Fruit fly (Drosophila melanogaster) whole organism, embryonic: ENCODE results near the gene Uck.

Source experiments
- Atf-2 ChIP-seq: fragments of 200-800 bp; sonication (Bioruptor generic); optimal IDR thresholded peaks from 2 replicates; lab custom pipeline; 2016; ENCODE audit warnings: missing biosample characterization, missing genetic modification characterization
- Blimp-1 ChIP-seq: fragments of 200-800 bp; sonication (Bioruptor generic); optimal IDR thresholded peaks from 3 replicates; lab custom pipeline; 2018; ENCODE audit warnings: missing biosample characterization, missing genetic modification characterization, mild to moderate bottlenecking, moderate library complexity, missing genetic modification reagents
- CG12219 ChIP-seq: fragments of 200-800 bp; sonication (Bioruptor generic); optimal IDR thresholded peaks from 3 replicates; lab custom pipeline; 2018; ENCODE audit warnings: missing biosample characterization, mild to moderate bottlenecking, missing genetic modification characterization
- CG14014 ChIP-seq: fragments of 200-800 bp; sonication (Bioruptor generic); IDR thresholded peaks from 2 replicates; pipeline ENCODE4 v1.3.6; 2022; ENCODE audit warnings: missing biosample characterization, missing genetic modification characterization
- CG14667 ChIP-seq: fragments of 200-800 bp; sonication (Bioruptor generic); IDR thresholded peaks from 2 replicates; pipeline ENCODE4 v1.3.6; 2022; ENCODE audit warnings: missing biosample characterization, missing genetic modification characterization
- CG15514 ChIP-seq: fragments of 200-800 bp; sonication (Bioruptor generic); optimal IDR thresholded peaks from 3 replicates; lab custom pipeline; 2017; ENCODE audit warnings: missing biosample characterization, missing genetic modification characterization, mild to moderate bottlenecking, moderate library complexity, missing genetic modification reagents
- CG15601 ChIP-seq: fragments of 200-800 bp; sonication (Bioruptor generic); optimal IDR thresholded peaks from 3 replicates; lab custom pipeline; 2019; ENCODE audit warnings: missing biosample characterization, mild to moderate bottlenecking, missing genetic modification characterization, moderate library complexity
- CG17359 ChIP-seq: fragments of 200-800 bp; sonication (Bioruptor generic); optimal IDR thresholded peaks from 3 replicates; lab custom pipeline; 2018; ENCODE audit warnings: missing biosample characterization, mild to moderate bottlenecking, missing genetic modification characterization, moderate library complexity
- CG17612 ChIP-seq: fragments of 200-800 bp; sonication (Bioruptor generic); IDR thresholded peaks from 2 replicates; pipeline ENCODE4 v1.3.6; 2022; ENCODE audit warnings: missing biosample characterization, missing genetic modification characterization
- CG1792 ChIP-seq: fragments of 200-800 bp; sonication (Bioruptor generic); optimal IDR thresholded peaks from 2 replicates; lab custom pipeline; 2016; ENCODE audit warnings: missing biosample characterization, missing genetic modification characterization
- CG30020 ChIP-seq: fragments of 200-800 bp; optimal IDR thresholded peaks from 2 replicates; lab custom pipeline; 2019; ENCODE audit warnings: missing biosample characterization, mild to moderate bottlenecking, missing genetic modification characterization, moderate library complexity
- CG34376 ChIP-seq: fragments of 200-800 bp; sonication (Bioruptor generic); optimal IDR thresholded peaks from 2 replicates; lab custom pipeline; 2018; ENCODE audit warnings: missing biosample characterization, mild to moderate bottlenecking, missing genetic modification characterization
- CG7357 ChIP-seq: fragments of 200-800 bp; sonication (Bioruptor generic); IDR thresholded peaks from 3 replicates; pipeline ENCODE4 v1.3.6; 2022; ENCODE audit warnings: missing biosample characterization, missing genetic modification characterization
- CG8281 ChIP-seq: fragments of 200-800 bp; sonication (Bioruptor generic); optimal IDR thresholded peaks from 2 replicates; lab custom pipeline; 2018; ENCODE audit warnings: missing biosample characterization, mild to moderate bottlenecking, missing genetic modification characterization, moderate library complexity
- CrebB ChIP-seq: fragments of 200-800 bp; sonication (Bioruptor generic); optimal IDR thresholded peaks from 3 replicates; lab custom pipeline; 2018; ENCODE audit warnings: missing biosample characterization, mild to moderate bottlenecking, missing genetic modification characterization
- Dad ChIP-seq: fragments of 200-800 bp; sonication (Bioruptor generic); optimal IDR thresholded peaks from 3 replicates; lab custom pipeline; 2016; ENCODE audit warnings: missing biosample characterization, missing genetic modification characterization
- Ets65A ChIP-seq: fragments of 200-800 bp; sonication (Bioruptor generic); peaks from one replicate; lab custom pipeline; 2016; ENCODE audit warnings: missing biosample characterization, missing genetic modification characterization
- Fer2 ChIP-seq: fragments of 200-800 bp; sonication (Bioruptor generic); optimal IDR thresholded peaks from 2 replicates; lab custom pipeline; 2018; ENCODE audit warnings: missing biosample characterization, mild to moderate bottlenecking, missing genetic modification characterization, moderate library complexity
- HmgZ ChIP-seq: fragments of 200-800 bp; sonication (Bioruptor generic); optimal IDR thresholded peaks from 2 replicates; lab custom pipeline; 2018; ENCODE audit warnings: missing biosample characterization, mild to moderate bottlenecking, missing genetic modification characterization
- Hr78 ChIP-seq, 2 experiments: fragments of 200-800 bp in 1 of 2; fragments of >200 bp in 1 of 2; sonication (Bioruptor generic) in 1 of 2; optimal IDR thresholded peaks; 2 replicates each; lab custom pipeline; 2017 to 2019; ENCODE audit warnings: missing biosample characterization in 2 of 2, missing genetic modification characterization in 2 of 2, mild to moderate bottlenecking in 1 of 2, moderate library complexity in 1 of 2
- Max ChIP-seq: fragments of 200-800 bp; sonication (Bioruptor generic); optimal IDR thresholded peaks from 2 replicates; lab custom pipeline; 2016; ENCODE audit warnings: missing biosample characterization, mild to moderate bottlenecking, missing genetic modification characterization
- NC2α ChIP-seq: fragments of 200-800 bp; sonication (Bioruptor generic); optimal IDR thresholded peaks from 2 replicates; lab custom pipeline; 2016; ENCODE audit warnings: missing biosample characterization, missing genetic modification characterization
- NC2β ChIP-seq: fragments of 200-800 bp; sonication (Bioruptor generic); optimal IDR thresholded peaks from 2 replicates; lab custom pipeline; 2016; ENCODE audit warnings: missing biosample characterization, missing genetic modification characterization
- NFAT ChIP-seq: fragments of 200-800 bp; sonication (Bioruptor generic); IDR thresholded peaks from 2 replicates; pipeline ENCODE4 v1.3.6; 2022; ENCODE audit warnings: missing biosample characterization, missing genetic modification characterization
- Nf-YC ChIP-seq: fragments of 200-800 bp; optimal IDR thresholded peaks from 3 replicates; lab custom pipeline; 2019; ENCODE audit warnings: missing biosample characterization, mild to moderate bottlenecking, missing genetic modification characterization, moderate library complexity
- Oaz ChIP-seq: fragments of 200-800 bp; sonication (Bioruptor generic); IDR thresholded peaks from 2 replicates; pipeline ENCODE4 v1.3.6; 2022; ENCODE audit warnings: missing biosample characterization, missing genetic modification characterization
- Ravus ChIP-seq: fragments of 200-800 bp; sonication (Bioruptor generic); IDR thresholded peaks from 2 replicates; pipeline ENCODE4 v1.3.6; 2022; ENCODE audit warnings: missing biosample characterization, missing genetic modification characterization
- ab ChIP-seq: fragments of 200-800 bp; sonication (Bioruptor generic); optimal IDR thresholded peaks from 2 replicates; lab custom pipeline; 2016; ENCODE audit warnings: missing biosample characterization, missing genetic modification characterization
- abd-A ChIP-seq: fragments of 200-800 bp; sonication (Bioruptor generic); optimal IDR thresholded peaks from 3 replicates; lab custom pipeline; 2019; ENCODE audit warnings: missing biosample characterization, mild to moderate bottlenecking, missing genetic modification characterization, moderate library complexity
- bab2 ChIP-seq: fragments of 200-800 bp; sonication (Bioruptor generic); optimal IDR thresholded peaks from 2 replicates; lab custom pipeline; 2016; ENCODE audit warnings: missing biosample characterization, missing genetic modification characterization
- chinmo ChIP-seq: fragments of 200-800 bp; sonication (Bioruptor generic); IDR thresholded peaks from 4 replicates; pipeline ENCODE4 v1.3.6; 2022; ENCODE audit warnings: missing biosample characterization, missing genetic modification characterization; ENCODE audit not compliant: partially characterized antibody
- cwo ChIP-seq: fragments of 200-800 bp; sonication (Bioruptor generic); optimal IDR thresholded peaks from 3 replicates; lab custom pipeline; 2017; ENCODE audit warnings: missing biosample characterization, missing genetic modification characterization, mild to moderate bottlenecking, moderate library complexity, missing genetic modification reagents
- dmrt99B ChIP-seq: fragments of 200-800 bp; sonication (Bioruptor generic); optimal IDR thresholded peaks from 2 replicates; lab custom pipeline; 2018; ENCODE audit warnings: missing biosample characterization, mild to moderate bottlenecking, missing genetic modification characterization, moderate library complexity
- eve ChIP-seq, 2 experiments: fragments of >200 bp; optimal IDR thresholded peaks; 2 replicates each; lab custom pipeline; 2017; ENCODE audit warnings: missing biosample characterization in 2 of 2, missing genetic modification characterization in 2 of 2
- fd64A ChIP-seq: fragments of 200-800 bp; sonication (Bioruptor generic); optimal IDR thresholded peaks from 3 replicates; lab custom pipeline; 2018; ENCODE audit warnings: missing biosample characterization, mild to moderate bottlenecking, missing genetic modification characterization
- grau ChIP-seq: fragments of 200-800 bp; optimal IDR thresholded peaks from 3 replicates; lab custom pipeline; 2019; ENCODE audit warnings: missing biosample characterization, mild to moderate bottlenecking, missing genetic modification characterization, moderate library complexity
- jumu ChIP-seq: fragments of 200-800 bp; sonication (Bioruptor generic); optimal IDR thresholded peaks from 3 replicates; lab custom pipeline; 2016; ENCODE audit warnings: missing biosample characterization, missing genetic modification characterization
- mirr ChIP-seq: fragments of 200-800 bp; sonication (Bioruptor generic); optimal IDR thresholded peaks from 3 replicates; lab custom pipeline; 2018; ENCODE audit warnings: missing biosample characterization, mild to moderate bottlenecking, missing genetic modification characterization
- nom ChIP-seq: fragments of 200-800 bp; sonication (Bioruptor generic); optimal IDR thresholded peaks from 2 replicates; lab custom pipeline; 2017; ENCODE audit warnings: missing biosample characterization, missing genetic modification characterization, mild to moderate bottlenecking, moderate library complexity, missing genetic modification reagents
- pfk ChIP-seq: fragments of 200-800 bp; sonication (Bioruptor generic); optimal IDR thresholded peaks from 2 replicates; lab custom pipeline; 2018; ENCODE audit warnings: missing biosample characterization, mild to moderate bottlenecking, missing genetic modification characterization, moderate library complexity
- salm ChIP-seq: fragments of 200-800 bp; sonication (Bioruptor generic); optimal IDR thresholded peaks from 2 replicates; lab custom pipeline; 2018; ENCODE audit warnings: missing biosample characterization, mild to moderate bottlenecking, missing genetic modification characterization
- sens ChIP-seq: fragments of 200-800 bp; sonication (Bioruptor generic); peaks from one replicate; lab custom pipeline; 2016; ENCODE audit warnings: missing biosample characterization, missing genetic modification characterization
- sisA ChIP-seq: fragments of 200-800 bp; sonication (Bioruptor generic); IDR thresholded peaks from 2 replicates; pipeline ENCODE4 v1.3.6; 2022; ENCODE audit warnings: missing biosample characterization, missing genetic modification characterization
- so ChIP-seq: fragments of 200-800 bp; sonication (Bioruptor generic); IDR thresholded peaks from 3 replicates; pipeline ENCODE4 v1.3.6; 2022; ENCODE audit warnings: missing biosample characterization, missing genetic modification characterization
- sug ChIP-seq: fragments of 200-800 bp; optimal IDR thresholded peaks from 2 replicates; lab custom pipeline; 2019; ENCODE audit warnings: missing biosample characterization, mild to moderate bottlenecking, missing genetic modification characterization, moderate library complexity
- tap ChIP-seq: fragments of 200-800 bp; optimal IDR thresholded peaks from 3 replicates; lab custom pipeline; 2019; ENCODE audit warnings: missing biosample characterization, mild to moderate bottlenecking, missing genetic modification characterization, moderate library complexity
- tna ChIP-seq: fragments of 200-800 bp; sonication (Bioruptor generic); IDR thresholded peaks from 2 replicates; pipeline ENCODE4 v1.3.6; 2022; ENCODE audit warnings: missing biosample characterization, missing genetic modification characterization; ENCODE audit not compliant: partially characterized antibody
- twi ChIP-seq: fragments of 200-800 bp; optimal IDR thresholded peaks from 2 replicates; lab custom pipeline; 2019; ENCODE audit warnings: missing biosample characterization, mild to moderate bottlenecking, missing genetic modification characterization, moderate library complexity
- yki ChIP-seq: fragments of >200 bp; optimal IDR thresholded peaks from 3 replicates; lab custom pipeline; 2018

Uck gene

DNA sequence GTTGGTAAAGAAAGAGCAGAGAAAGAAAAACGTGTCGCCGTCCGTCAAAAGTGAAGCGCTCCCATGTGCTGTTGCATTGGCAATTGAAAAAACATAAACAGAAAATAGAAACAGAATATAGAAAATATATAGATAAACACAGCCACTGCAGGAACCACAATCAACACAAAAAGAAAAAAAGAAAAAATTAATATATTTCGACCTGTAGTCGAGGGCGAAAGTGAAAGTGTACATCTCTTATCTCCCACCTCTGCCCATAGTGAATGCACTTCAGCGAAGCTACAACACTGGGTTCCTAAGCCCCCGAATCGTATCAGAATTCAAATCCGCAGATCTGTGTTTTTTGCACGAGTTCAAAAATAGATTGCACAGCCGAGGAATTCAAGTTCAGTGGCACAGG is 5.8 kb upstream of the Uck start:
- TF ChIP-seq CG8281 (no peak), CG14667 (GFP tag; lab: Robert Waterston, UW) (no peak), CG17612 (no peak), twi (tag; lab: Kevin White, UChicago) (peak; percentile 55), Fer2 (no peak), HmgZ (tag; lab: Kevin White, UChicago) (no peak), Blimp-1 (peak; percentile 71), Nf-YC (tag; lab: Kevin White, UChicago) (no peak), CrebB (tag; lab: Kevin White, UChicago) (no peak), Dad (GFP tag; lab: Kevin White, UChicago) (no peak), eve (GFP tag; optimal IDR thresholded peaks at IDR 0.05; lab: Kevin White, UChicago) (no peak), chinmo (GFP tag; lab: Robert Waterston, UW) (no peak), Ets65A (GFP tag; lab: Kevin White, UChicago) (peak; percentile 11), CG17359 (tag; lab: Kevin White, UChicago) (no peak), CG34376 (GFP tag; lab: Kevin White, UChicago) (no peak), bab2 (GFP tag; lab: Kevin White, UChicago) (no peak), Oaz (GFP tag; lab: Robert Waterston, UW) (no peak), abd-A (tag; lab: Kevin White, UChicago) (no peak), cwo (GFP tag; lab: Kevin White, UChicago) (no peak), sens (peak; percentile 75), CG14014 (GFP tag; lab: Robert Waterston, UW) (no peak), tna (GFP tag; lab: Robert Waterston, UW) (no peak), mirr (GFP tag; lab: Kevin White, UChicago) (no peak), CG30020 (tag; lab: Kevin White, UChicago) (no peak)

DNA sequence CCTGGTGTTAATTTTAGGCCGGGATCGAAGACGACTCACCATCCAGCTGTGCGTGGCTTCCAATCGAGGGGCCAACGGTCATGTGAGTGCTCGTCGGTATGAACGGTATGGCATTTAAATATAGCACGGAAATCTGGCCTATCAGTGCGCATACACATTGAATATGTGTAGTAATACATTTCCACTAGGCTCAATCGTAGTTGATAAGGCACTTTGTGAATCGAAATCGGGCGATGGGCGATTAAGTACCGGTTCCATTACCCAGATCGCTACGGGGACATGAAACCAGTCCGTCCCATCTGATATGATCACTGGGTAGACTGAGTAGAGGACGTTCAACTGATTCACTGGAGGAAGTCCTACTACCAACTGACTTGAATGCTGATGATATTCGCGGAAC is 4.5 kb upstream of the Uck start:
- TF ChIP-seq sisA (GFP tag; lab: Robert Waterston, UW): no peak
- no peak for TF ChIP-seq CrebB (tag; lab: Kevin White, UChicago)
- no peak for TF ChIP-seq NFAT (GFP tag; lab: Robert Waterston, UW)
- TF ChIP-seq sug: peak; percentile 53
- peak; percentile 23 for TF ChIP-seq nom (GFP tag; lab: Kevin White, UChicago)
- peak; percentile 35 for TF ChIP-seq CG15514
- no peak for TF ChIP-seq Atf-2
- no peak for TF ChIP-seq ab
- no peak for TF ChIP-seq tap (tag; lab: Kevin White, UChicago)
- no peak for TF ChIP-seq Hr78 (GFP tag; optimal IDR thresholded peaks at IDR 0.05; lab: Kevin White, UChicago)

DNA sequence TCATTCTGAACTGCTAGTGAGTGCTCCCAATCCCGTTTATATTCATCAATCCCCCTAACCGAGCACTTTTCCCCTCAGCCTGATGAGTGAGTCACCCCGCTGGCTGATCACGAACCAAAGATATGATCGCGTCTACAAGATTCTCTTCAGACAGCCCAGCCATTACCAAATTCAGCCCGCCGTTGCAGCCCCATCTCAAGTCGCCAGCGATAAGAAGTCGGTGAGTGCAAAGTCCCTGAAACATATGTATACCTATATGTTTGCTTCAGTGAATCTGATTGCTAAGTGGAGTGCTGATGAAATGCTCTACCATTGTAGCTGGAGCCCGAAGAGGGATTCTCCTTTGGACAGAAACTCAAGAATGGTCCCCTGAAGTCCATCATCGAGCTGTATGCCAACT is 2.8 kb upstream of the Uck start:
- TF ChIP-seq NC2α (no peak), Ets65A (GFP tag; lab: Kevin White, UChicago) (peak; percentile 68), Ravus (no peak), nom (GFP tag; lab: Kevin White, UChicago) (peak; percentile 38)

DNA sequence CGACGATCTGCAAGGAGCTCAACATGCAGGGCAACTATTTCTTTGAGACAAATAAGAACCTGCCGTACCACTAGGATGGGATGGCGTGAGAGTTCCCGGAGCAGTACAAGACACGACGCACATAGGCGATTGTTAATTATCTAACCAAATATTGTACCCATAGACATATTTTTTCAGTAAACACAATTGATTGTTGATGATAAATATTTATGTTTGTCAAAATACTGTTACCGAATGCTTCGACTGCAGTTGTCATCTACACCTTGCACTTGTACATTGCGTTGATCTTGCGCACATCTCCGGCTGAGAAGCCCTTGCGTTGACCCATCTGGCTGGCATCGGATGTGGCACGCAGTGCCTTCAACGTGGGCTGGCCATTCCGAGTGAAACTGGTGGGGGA is 3.2 kb downstream of the Uck start:
- TF ChIP-seq CG12219 (peak; percentile 24), CG14014 (GFP tag; lab: Robert Waterston, UW) (no peak), jumu (GFP tag; lab: Kevin White, UChicago) (no peak), yki (lab: Kevin White, UChicago) (no peak), pfk (GFP tag; lab: Kevin White, UChicago) (no peak), grau (tag; lab: Kevin White, UChicago) (no peak), CG15601 (tag; lab: Kevin White, UChicago) (peak; percentile 83), fd64A (GFP tag; lab: Kevin White, UChicago) (peak; percentile 87), NC2β (GFP tag; lab: Kevin White, UChicago) (no peak), dmrt99B (peak; percentile 11), salm (peak; percentile 33), CG7357 (no peak), CG1792 (no peak), Max (GFP tag; lab: Kevin White, UChicago) (no peak), so (GFP tag; lab: Robert Waterston, UW) (no peak)
